Fruit fly (Drosophila melanogaster) whole organism, prepupa: ENCODE data around the gene CG13898.

Source experiments
- CG10631 ChIP-seq: fragments of 200-800 bp; sonication (Bioruptor generic); optimal IDR thresholded peaks from 2 replicates; lab custom pipeline; 2016; ENCODE audit warnings: missing biosample characterization, missing genetic modification characterization
- CG10669 ChIP-seq: fragments of 200-800 bp; sonication (Bioruptor generic); optimal IDR thresholded peaks from 3 replicates; lab custom pipeline; 2018; ENCODE audit warnings: missing biosample characterization, mild to moderate bottlenecking, missing genetic modification characterization, moderate library complexity
- CG11294 ChIP-seq: fragments of 200-800 bp; sonication (Bioruptor generic); IDR thresholded peaks from 2 replicates; pipeline ENCODE4 v1.3.6; 2022; ENCODE audit warnings: missing biosample characterization, missing genetic modification characterization
- CG11762 ChIP-seq: fragments of 200-800 bp; sonication (Bioruptor generic); optimal IDR thresholded peaks from 3 replicates; lab custom pipeline; 2016; ENCODE audit warnings: missing biosample characterization, missing genetic modification characterization; ENCODE audit not compliant: insufficient read depth
- CG11902 ChIP-seq: fragments of 200-800 bp; sonication (Bioruptor generic); optimal IDR thresholded peaks from 3 replicates; lab custom pipeline; 2016; ENCODE audit warnings: missing biosample characterization, missing genetic modification characterization
- CG15336 ChIP-seq: fragments of 200-800 bp; sonication (Bioruptor generic); IDR thresholded peaks from 2 replicates; pipeline ENCODE4 v1.3.6; 2022; ENCODE audit warnings: missing biosample characterization, missing genetic modification characterization
- CG1621 ChIP-seq: fragments of 200-800 bp; sonication (Bioruptor generic); optimal IDR thresholded peaks from 3 replicates; lab custom pipeline; 2018; ENCODE audit warnings: missing biosample characterization, mild to moderate bottlenecking, missing genetic modification characterization
- CG16779 ChIP-seq: fragments of 200-800 bp; sonication (Bioruptor generic); optimal IDR thresholded peaks from 3 replicates; lab custom pipeline; 2017; ENCODE audit warnings: missing biosample characterization, mild to moderate bottlenecking, missing genetic modification characterization
- CG3032 ChIP-seq: fragments of 200-800 bp; optimal IDR thresholded peaks from 2 replicates; lab custom pipeline; 2019; ENCODE audit warnings: missing biosample characterization, mild to moderate bottlenecking, missing genetic modification characterization, moderate library complexity
- CG31627 ChIP-seq: fragments of 200-800 bp; sonication (Bioruptor generic); optimal IDR thresholded peaks from 3 replicates; lab custom pipeline; 2016; ENCODE audit warnings: missing biosample characterization, missing genetic modification characterization
- CG34406 ChIP-seq: fragments of 200-800 bp; sonication (Bioruptor generic); optimal IDR thresholded peaks from 3 replicates; lab custom pipeline; 2016; ENCODE audit warnings: missing biosample characterization, missing genetic modification characterization
- CG3919 ChIP-seq: fragments of 200-800 bp; sonication (Bioruptor generic); optimal IDR thresholded peaks from 3 replicates; lab custom pipeline; 2016; ENCODE audit warnings: missing biosample characterization, missing genetic modification characterization
- CG6163 ChIP-seq: fragments of 200-800 bp; sonication (Bioruptor generic); IDR thresholded peaks from 3 replicates; pipeline ENCODE4 v1.3.6; 2022; ENCODE audit warnings: missing biosample characterization, missing genetic modification characterization
- CG6276 ChIP-seq: fragments of 200-800 bp; sonication (Bioruptor generic); optimal IDR thresholded peaks from 2 replicates; lab custom pipeline; 2017; ENCODE audit warnings: missing biosample characterization, mild to moderate bottlenecking, missing genetic modification characterization
- CG6792 ChIP-seq: fragments of 200-800 bp; sonication (Bioruptor generic); optimal IDR thresholded peaks from 3 replicates; lab custom pipeline; 2016; ENCODE audit warnings: missing biosample characterization, missing genetic modification characterization
- CG6808 ChIP-seq: fragments of 200-800 bp; sonication (Bioruptor generic); optimal IDR thresholded peaks from 3 replicates; lab custom pipeline; 2017; ENCODE audit warnings: missing biosample characterization, missing genetic modification characterization, mild to moderate bottlenecking, moderate library complexity, missing genetic modification reagents
- CG6854 ChIP-seq: fragments of 200-800 bp; sonication (Bioruptor generic); optimal IDR thresholded peaks from 2 replicates; lab custom pipeline; 2017; ENCODE audit warnings: missing biosample characterization, mild to moderate bottlenecking, missing genetic modification characterization
- CG7368 ChIP-seq: fragments of 200-800 bp; sonication (Bioruptor generic); optimal IDR thresholded peaks from 3 replicates; lab custom pipeline; 2016; ENCODE audit warnings: missing biosample characterization, missing genetic modification characterization
- CG8119 ChIP-seq: fragments of 200-800 bp; sonication (Bioruptor generic); IDR thresholded peaks from 3 replicates; pipeline ENCODE4 v1.3.6; 2022; ENCODE audit warnings: missing biosample characterization, missing genetic modification characterization
- CG8319 ChIP-seq: fragments of 200-800 bp; sonication (Bioruptor generic); optimal IDR thresholded peaks from 3 replicates; lab custom pipeline; 2016; ENCODE audit warnings: missing biosample characterization, missing genetic modification characterization
- CG8632 ChIP-seq: fragments of 200-800 bp; sonication (Bioruptor generic); optimal IDR thresholded peaks from 3 replicates; lab custom pipeline; 2016; ENCODE audit warnings: missing biosample characterization, missing genetic modification characterization
- Eip75B ChIP-seq: fragments of 200-800 bp; sonication (Bioruptor generic); optimal IDR thresholded peaks from 3 replicates; lab custom pipeline; 2016; ENCODE audit warnings: missing biosample characterization, missing genetic modification characterization
- Ets21C ChIP-seq: fragments of 200-800 bp; sonication (Bioruptor generic); optimal IDR thresholded peaks from 3 replicates; lab custom pipeline; 2016; ENCODE audit warnings: missing biosample characterization, missing genetic modification characterization
- Ets96B ChIP-seq: fragments of 200-800 bp; optimal IDR thresholded peaks from 2 replicates; lab custom pipeline; 2019; ENCODE audit warnings: missing biosample characterization, mild to moderate bottlenecking, missing genetic modification characterization, moderate library complexity
- Gug ChIP-seq: fragments of 200-800 bp; sonication (Bioruptor generic); IDR thresholded peaks from 2 replicates; pipeline ENCODE4 v1.3.6; 2022; ENCODE audit warnings: missing biosample characterization, missing genetic modification characterization
- Hr38 ChIP-seq: sonication (Bioruptor generic); optimal IDR thresholded peaks from 2 replicates; lab custom pipeline; 2016; ENCODE audit warnings: missing biosample characterization, missing genetic modification characterization
- Hr39 ChIP-seq: fragments of 200-800 bp; sonication (Bioruptor generic); optimal IDR thresholded peaks from 2 replicates; lab custom pipeline; 2016; ENCODE audit warnings: missing biosample characterization, missing genetic modification characterization
- Hr4 ChIP-seq: fragments of 200-800 bp; sonication (Bioruptor generic); optimal IDR thresholded peaks from 3 replicates; lab custom pipeline; 2016; ENCODE audit warnings: missing biosample characterization, missing genetic modification characterization
- Met ChIP-seq: fragments of 200-800 bp; sonication (Bioruptor generic); optimal IDR thresholded peaks from 3 replicates; lab custom pipeline; 2016; ENCODE audit warnings: missing biosample characterization, missing genetic modification characterization
- OdsH ChIP-seq: fragments of 200-800 bp; sonication (Bioruptor generic); optimal IDR thresholded peaks from 3 replicates; lab custom pipeline; 2016; ENCODE audit warnings: missing biosample characterization, missing genetic modification characterization
- Smox ChIP-seq: fragments of 200-800 bp; sonication (Bioruptor generic); optimal IDR thresholded peaks from 3 replicates; lab custom pipeline; 2016; ENCODE audit warnings: missing biosample characterization, missing genetic modification characterization
- Sox102F ChIP-seq: fragments of 200-800 bp; sonication (Bioruptor generic); optimal IDR thresholded peaks from 2 replicates; lab custom pipeline; 2016; ENCODE audit warnings: missing biosample characterization, mild to moderate bottlenecking, missing genetic modification characterization
- Sox14 ChIP-seq: fragments of 200-800 bp; sonication (Bioruptor generic); optimal IDR thresholded peaks from 3 replicates; lab custom pipeline; 2016; ENCODE audit warnings: missing biosample characterization, missing genetic modification characterization
- Sox15 ChIP-seq: fragments of 200-800 bp; sonication (Bioruptor generic); optimal IDR thresholded peaks from 3 replicates; lab custom pipeline; 2016; ENCODE audit warnings: missing biosample characterization, missing genetic modification characterization
- achi ChIP-seq: fragments of 200-800 bp; sonication (Bioruptor generic); optimal IDR thresholded peaks from 3 replicates; lab custom pipeline; 2016; ENCODE audit warnings: missing biosample characterization, missing genetic modification characterization
- acj6 ChIP-seq: fragments of 200-800 bp; sonication (Bioruptor generic); optimal IDR thresholded peaks from 3 replicates; lab custom pipeline; 2016; ENCODE audit warnings: missing biosample characterization, missing genetic modification characterization
- cyc ChIP-seq: fragments of 200-800 bp; sonication (Bioruptor generic); optimal IDR thresholded peaks from 3 replicates; lab custom pipeline; 2016; ENCODE audit warnings: missing biosample characterization, missing genetic modification characterization
- dac ChIP-seq: fragments of 200-800 bp; sonication (Bioruptor generic); optimal IDR thresholded peaks from 2 replicates; lab custom pipeline; 2017; ENCODE audit warnings: missing biosample characterization, mild to moderate bottlenecking, missing genetic modification characterization
- dsx ChIP-seq: fragments of 200-800 bp; optimal IDR thresholded peaks from 3 replicates; lab custom pipeline; 2019; ENCODE audit warnings: missing biosample characterization, mild to moderate bottlenecking, missing genetic modification characterization, moderate library complexity; ENCODE audit not compliant: poor library complexity, severe bottlenecking
- eg ChIP-seq: fragments of 200-800 bp; sonication (Bioruptor generic); IDR thresholded peaks from 3 replicates; pipeline ENCODE4 v1.3.6; 2022; ENCODE audit warnings: missing biosample characterization, missing genetic modification characterization
- fd85E ChIP-seq: fragments of 200-800 bp; sonication (Bioruptor generic); optimal IDR thresholded peaks from 3 replicates; lab custom pipeline; 2016; ENCODE audit warnings: missing biosample characterization, missing genetic modification characterization
- fkh ChIP-seq: fragments of 200-800 bp; sonication (Bioruptor generic); optimal IDR thresholded peaks from 3 replicates; lab custom pipeline; 2017; ENCODE audit warnings: missing biosample characterization, mild to moderate bottlenecking, missing genetic modification characterization, moderate library complexity
- net ChIP-seq: fragments of 200-800 bp; sonication (Bioruptor generic); optimal IDR thresholded peaks from 3 replicates; lab custom pipeline; 2016; ENCODE audit warnings: missing biosample characterization, missing genetic modification characterization
- pdm3 ChIP-seq: fragments of 200-800 bp; sonication (Bioruptor generic); optimal IDR thresholded peaks from 3 replicates; lab custom pipeline; 2016; ENCODE audit warnings: missing biosample characterization, missing genetic modification characterization
- salr ChIP-seq, 2 experiments: fragments of 200-800 bp; sonication (Bioruptor generic); optimal IDR thresholded peaks; 3 replicates each; lab custom pipeline; 2016 to 2018; ENCODE audit warnings: missing biosample characterization in 2 of 2, missing genetic modification characterization in 2 of 2, mild to moderate bottlenecking in 1 of 2
- spab ChIP-seq: fragments of 200-800 bp; sonication (Bioruptor generic); optimal IDR thresholded peaks from 2 replicates; lab custom pipeline; 2017; ENCODE audit warnings: missing biosample characterization, mild to moderate bottlenecking, missing genetic modification characterization, missing genetic modification reagents
- svp ChIP-seq: fragments of 200-800 bp; sonication (Bioruptor generic); peaks from one replicate; lab custom pipeline; 2016; ENCODE audit warnings: missing biosample characterization, missing genetic modification characterization
- vri ChIP-seq: fragments of 200-800 bp; sonication (Bioruptor generic); optimal IDR thresholded peaks from 3 replicates; lab custom pipeline; 2016; ENCODE audit warnings: missing biosample characterization, mild to moderate bottlenecking, missing genetic modification characterization

Gene CG13898

DNA sequence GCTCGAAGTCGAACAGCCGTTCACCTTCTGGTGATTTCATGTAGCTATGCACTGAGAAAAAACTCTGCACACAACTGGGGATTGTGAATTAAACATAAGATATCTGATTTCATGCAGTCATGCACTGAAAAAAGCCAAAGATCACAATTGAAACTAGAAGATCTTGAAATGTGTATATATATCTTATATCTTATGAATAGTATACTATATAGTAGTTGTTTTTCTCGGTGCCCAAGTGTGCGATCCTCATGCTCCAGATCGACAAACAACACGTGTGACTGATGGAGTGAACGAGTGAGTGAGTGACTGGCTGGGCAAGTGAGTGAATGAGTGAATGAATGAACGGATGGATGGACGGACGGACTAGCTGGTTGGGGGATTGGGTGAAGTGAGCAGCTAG, 18.1 kb upstream of the CG13898 start (continued):
- TF ChIP-seq salr (GFP tag; optimal IDR thresholded peaks at IDR 0.05; lab: Kevin White, UChicago) (peak; percentile 29 to 43), dsx (GFP tag; lab: Kevin White, UChicago) (peak; percentile 72), net (GFP tag; lab: Kevin White, UChicago) (peak; percentile 80), Sox15 (GFP tag; lab: Kevin White, UChicago) (peak; percentile 36), fkh (GFP tag; lab: Kevin White, UChicago) (no peak), CG6163 (peak; percentile 92), Gug (GFP tag; lab: Robert Waterston, UW) (peak; percentile 78), CG31627 (GFP tag; lab: Kevin White, UChicago) (peak; percentile 51), CG3032 (tag; lab: Kevin White, UChicago) (peak; percentile 87), Hr38 (GFP tag; lab: Kevin White, UChicago) (no peak), CG11762 (peak; percentile 74), CG6854 (GFP tag; lab: Kevin White, UChicago) (peak; percentile 69)
- TF ChIP-seq, all 60 proteins: peak for 58

DNA sequence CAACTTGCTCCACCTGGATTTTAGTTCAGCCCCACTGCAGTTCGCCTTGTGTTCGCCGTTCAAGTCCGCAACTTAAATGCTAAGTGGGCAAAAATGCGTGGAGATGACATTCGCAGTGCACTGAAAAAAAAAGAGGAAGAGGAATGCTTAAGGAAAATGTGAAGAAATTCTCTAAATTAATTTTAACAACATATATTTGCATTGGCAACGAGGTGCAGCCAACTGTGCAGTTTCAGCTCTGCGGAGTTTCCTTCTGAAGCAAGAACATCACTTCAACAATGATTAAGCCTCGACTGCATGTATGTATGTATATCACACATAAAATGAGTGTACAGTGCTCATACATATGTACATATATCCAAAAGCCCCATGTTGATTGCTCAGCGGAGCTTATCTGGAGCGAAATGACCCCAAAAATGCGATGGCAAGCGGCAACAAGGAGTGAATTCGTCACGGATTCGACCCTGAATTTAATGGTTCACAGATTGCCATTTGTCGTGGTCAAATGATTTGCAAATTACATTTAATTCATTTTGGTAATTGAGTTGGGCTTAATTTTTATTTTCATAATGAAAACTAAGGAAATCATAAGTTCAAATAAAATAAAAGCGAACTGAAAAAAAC, 17.2 kb upstream of the CG13898 start:
- TF ChIP-seq CG1621 (no peak), Sox15 (GFP tag; lab: Kevin White, UChicago) (no peak), CG16779 (tag; lab: Kevin White, UChicago) (no peak), CG8119 (GFP tag; lab: Robert Waterston, UW) (peak; percentile 34; the same call in 2 of the 3 replicates), eg (GFP tag; lab: Robert Waterston, UW) (no peak), CG7368 (no peak), CG3919 (GFP tag; lab: Kevin White, UChicago) (peak; percentile 8), CG10669 (no peak), CG6808 (GFP tag; lab: Kevin White, UChicago) (no peak), svp (GFP tag; lab: Kevin White, UChicago) (peak; percentile 82), Hr4 (GFP tag; lab: Kevin White, UChicago) (peak; percentile 44), CG6792 (no peak), CG15336 (GFP tag; lab: Robert Waterston, UW) (0 out of 2 replicates have a peak, but pooled peaks have one; percentile 42), CG10631 (GFP tag; lab: Kevin White, UChicago) (peak; percentile 29), CG34406 (peak; percentile 47), fkh (GFP tag; lab: Kevin White, UChicago) (no peak), Hr38 (GFP tag; lab: Kevin White, UChicago) (no peak), CG11902 (peak; percentile 19), Ets21C (GFP tag; lab: Kevin White, UChicago) (no peak), Eip75B (GFP tag; lab: Kevin White, UChicago) (peak; percentile 33), spab (no peak), CG11294 (GFP tag; lab: Robert Waterston, UW) (no peak), Hr39 (GFP tag; lab: Kevin White, UChicago) (peak; percentile 21), CG31627 (GFP tag; lab: Kevin White, UChicago) (peak; percentile 29), vri (peak; percentile 9), Gug (GFP tag; lab: Robert Waterston, UW) (no peak), achi (GFP tag; lab: Kevin White, UChicago) (peak; percentile 2), Met (GFP tag; lab: Kevin White, UChicago) (peak; percentile 17), Smox (GFP tag; lab: Kevin White, UChicago) (peak; percentile 1), Sox14 (GFP tag; lab: Kevin White, UChicago) (peak; percentile 20), CG6163 (peak; percentile 60; the same call in 1 of the 3 replicates), CG8632 (GFP tag; lab: Kevin White, UChicago) (peak; percentile 28), dac (no peak), OdsH (GFP tag; lab: Kevin White, UChicago) (peak; percentile 52), cyc (GFP tag; lab: Kevin White, UChicago) (no peak), acj6 (peak; percentile 55), CG6276 (GFP tag; lab: Kevin White, UChicago) (no peak), pdm3 (GFP tag; lab: Kevin White, UChicago) (peak; percentile 22), salr (GFP tag; optimal IDR thresholded peaks at IDR 0.05; lab: Kevin White, UChicago) (no peak), Ets96B (tag; lab: Kevin White, UChicago) (no peak), Sox102F (peak; percentile 16), CG8319 (GFP tag; lab: Kevin White, UChicago) (peak; percentile 17), dsx (GFP tag; lab: Kevin White, UChicago) (no peak), fd85E (GFP tag; lab: Kevin White, UChicago) (no peak)
